Fruit fly (Drosophila melanogaster) whole organism, embryonic: ENCODE measurements around the gene CG32642.

Experiments
- ATbp ChIP-seq: fragments of 200-800 bp; sonication (Bioruptor generic); optimal IDR thresholded peaks from 2 replicates; lab custom pipeline; 2017; ENCODE audit warnings: missing biosample characterization, mild to moderate bottlenecking, missing genetic modification characterization, missing genetic modification reagents
- Adf1 ChIP-seq: fragments of 200-800 bp; sonication (Bioruptor generic); IDR thresholded peaks from 2 replicates; pipeline ENCODE4 v1.3.6; 2022; ENCODE audit warnings: missing biosample characterization, missing genetic modification characterization
- Atf3 ChIP-seq: fragments of 200-800 bp; sonication (Bioruptor generic); optimal IDR thresholded peaks from 3 replicates; lab custom pipeline; 2016; ENCODE audit warnings: missing biosample characterization, missing genetic modification characterization
- CG10565 ChIP-seq: fragments of 200-800 bp; sonication (Bioruptor generic); optimal IDR thresholded peaks from 3 replicates; lab custom pipeline; 2016; ENCODE audit warnings: missing biosample characterization, mild to moderate bottlenecking, missing genetic modification characterization
- CG10979 ChIP-seq: fragments of 200-800 bp; sonication (Bioruptor generic); optimal IDR thresholded peaks from 2 replicates; lab custom pipeline; 2018; ENCODE audit warnings: missing biosample characterization, mild to moderate bottlenecking, missing genetic modification characterization, moderate library complexity
- CG11695 ChIP-seq: fragments of 200-800 bp; sonication (Bioruptor generic); IDR thresholded peaks from 3 replicates; pipeline ENCODE4 v1.3.6; 2022; ENCODE audit warnings: missing biosample characterization, missing genetic modification characterization
- CG12769 ChIP-seq: fragments of 200-800 bp; sonication (Bioruptor generic); optimal IDR thresholded peaks from 2 replicates; lab custom pipeline; 2019; ENCODE audit warnings: missing biosample characterization, mild to moderate bottlenecking, missing genetic modification characterization, moderate library complexity
- CG15269 ChIP-seq: fragments of 200-800 bp; sonication (Bioruptor generic); optimal IDR thresholded peaks from 2 replicates; lab custom pipeline; 2018; ENCODE audit warnings: missing biosample characterization, mild to moderate bottlenecking, missing genetic modification characterization, moderate library complexity
- CG16779 ChIP-seq: fragments of 200-800 bp; sonication (Bioruptor generic); IDR thresholded peaks from 2 replicates; pipeline ENCODE4 v1.3.6; 2022; ENCODE audit warnings: missing biosample characterization, missing genetic modification characterization
- CG18619 ChIP-seq: fragments of 200-800 bp; sonication (Bioruptor generic); optimal IDR thresholded peaks from 3 replicates; lab custom pipeline; 2017; ENCODE audit warnings: missing biosample characterization, mild to moderate bottlenecking, missing genetic modification characterization
- CG2678 ChIP-seq: fragments of 200-800 bp; sonication (Bioruptor generic); optimal IDR thresholded peaks from 3 replicates; lab custom pipeline; 2019; ENCODE audit warnings: missing biosample characterization, mild to moderate bottlenecking, missing genetic modification characterization, moderate library complexity
- CG32772 ChIP-seq: fragments of 200-800 bp; sonication (Bioruptor generic); IDR thresholded peaks from 2 replicates; pipeline ENCODE4 v1.3.6; 2022; ENCODE audit warnings: missing biosample characterization, missing genetic modification characterization
- CG4617 ChIP-seq: fragments of 200-800 bp; sonication (Bioruptor generic); optimal IDR thresholded peaks from 3 replicates; lab custom pipeline; 2016; ENCODE audit warnings: missing biosample characterization, missing genetic modification characterization, borderline replicate concordance
- CG8290 ChIP-seq, 3 experiments: fragments of 200-800 bp; sonication (Bioruptor generic); optimal IDR thresholded peaks; 2 replicates each; lab custom pipeline; 2016 to 2019; ENCODE audit warnings: missing biosample characterization in 3 of 3, missing genetic modification characterization in 3 of 3, mild to moderate bottlenecking in 2 of 3, moderate library complexity in 1 of 3
- CG8765 ChIP-seq: fragments of 200-800 bp; sonication (Bioruptor generic); IDR thresholded peaks from 2 replicates; pipeline ENCODE4 v1.3.6; 2022; ENCODE audit warnings: missing biosample characterization, missing genetic modification characterization
- CTCF ChIP-seq: fragments of 200-800 bp; sonication (Bioruptor generic); optimal IDR thresholded peaks from 2 replicates; lab custom pipeline; 2017; ENCODE audit warnings: missing biosample characterization, mild to moderate bottlenecking, missing genetic modification characterization, moderate library complexity
- Camta ChIP-seq: fragments of 200-800 bp; sonication (Bioruptor generic); optimal IDR thresholded peaks from 2 replicates; lab custom pipeline; 2016; ENCODE audit warnings: missing biosample characterization, missing genetic modification characterization
- Doc2 ChIP-seq: fragments of 200-800 bp; sonication (Bioruptor generic); IDR thresholded peaks from 2 replicates; pipeline ENCODE4 v1.3.6; 2022; ENCODE audit warnings: missing biosample characterization, missing genetic modification characterization
- HLH4C ChIP-seq: fragments of 200-800 bp; sonication (Bioruptor generic); IDR thresholded peaks from 3 replicates; pipeline ENCODE4 v1.3.6; 2022; ENCODE audit warnings: missing biosample characterization, missing genetic modification characterization; ENCODE audit not compliant: partially characterized antibody
- Hey ChIP-seq: fragments of 200-800 bp; sonication (Bioruptor generic); optimal IDR thresholded peaks from 3 replicates; lab custom pipeline; 2018; ENCODE audit warnings: missing biosample characterization, mild to moderate bottlenecking, missing genetic modification characterization
- Hr51 ChIP-seq, 2 experiments: fragments of 200-800 bp; sonication (Bioruptor generic); optimal IDR thresholded peaks; 2 replicates in 1 of 2; 3 replicates in 1 of 2; lab custom pipeline; 2016 to 2018; ENCODE audit warnings: missing biosample characterization in 2 of 2, missing genetic modification characterization in 2 of 2, mild to moderate bottlenecking in 1 of 2, moderate library complexity in 1 of 2
- Kr ChIP-seq: fragments of 200-800 bp; sonication (Bioruptor generic); optimal IDR thresholded peaks from 2 replicates; lab custom pipeline; 2017; ENCODE audit warnings: missing biosample characterization, mild to moderate bottlenecking, missing genetic modification characterization
- Lpt ChIP-seq: fragments of >200 bp; optimal IDR thresholded peaks from 2 replicates; lab custom pipeline; 2018; ENCODE audit warnings: missing biosample characterization, missing genetic modification characterization
- Mes4 ChIP-seq: fragments of 200-800 bp; sonication (Bioruptor generic); optimal IDR thresholded peaks from 2 replicates; lab custom pipeline; 2016; ENCODE audit warnings: missing biosample characterization, missing genetic modification characterization
- NK7.1 ChIP-seq: fragments of 200-800 bp; sonication (Bioruptor generic); optimal IDR thresholded peaks from 3 replicates; lab custom pipeline; 2016; ENCODE audit warnings: missing biosample characterization, missing genetic modification characterization
- Xrp1 ChIP-seq: fragments of 200-800 bp; sonication (Bioruptor generic); IDR thresholded peaks from 2 replicates; pipeline ENCODE4 v1.3.6; 2022; ENCODE audit warnings: missing biosample characterization, missing genetic modification characterization
- amos ChIP-seq: fragments of 200-800 bp; sonication (Bioruptor generic); IDR thresholded peaks from 2 replicates; pipeline ENCODE4 v1.3.6; 2022; ENCODE audit warnings: missing biosample characterization, missing genetic modification characterization; ENCODE audit not compliant: partially characterized antibody
- croc ChIP-seq: fragments of 200-800 bp; sonication (Bioruptor generic); conservative IDR thresholded peaks from 3 replicates; pipeline ENCODE4 v1.3.6; 2022; ENCODE audit warnings: missing biosample characterization, missing genetic modification characterization
- cwo ChIP-seq: fragments of 200-800 bp; sonication (Bioruptor generic); optimal IDR thresholded peaks from 3 replicates; lab custom pipeline; 2017; ENCODE audit warnings: missing biosample characterization, missing genetic modification characterization, mild to moderate bottlenecking, moderate library complexity, missing genetic modification reagents
- grn ChIP-seq: fragments of 200-800 bp; sonication (Bioruptor generic); optimal IDR thresholded peaks from 3 replicates; lab custom pipeline; 2017; ENCODE audit warnings: missing biosample characterization, missing genetic modification characterization
- jigr1 ChIP-seq: fragments of 200-800 bp; sonication (Bioruptor generic); IDR thresholded peaks from 3 replicates; pipeline ENCODE4 v1.3.6; 2022; ENCODE audit warnings: missing biosample characterization, missing genetic modification characterization
- klu ChIP-seq: fragments of 200-800 bp; sonication (Bioruptor generic); IDR thresholded peaks from 2 replicates; pipeline ENCODE4 v1.3.6; 2022; ENCODE audit warnings: missing biosample characterization, missing genetic modification characterization
- lola ChIP-seq, 3 experiments: fragments of >200 bp in 2 of 3; fragments of 200-800 bp in 1 of 3; sonication (Bioruptor generic) in 1 of 3; optimal IDR thresholded peaks; 2 replicates each; lab custom pipeline; 2017 to 2019; ENCODE audit warnings: missing biosample characterization in 3 of 3, missing genetic modification characterization in 3 of 3, mild to moderate bottlenecking in 1 of 3, moderate library complexity in 1 of 3
- oc ChIP-seq: fragments of 200-800 bp; sonication (Bioruptor generic); optimal IDR thresholded peaks from 2 replicates; lab custom pipeline; 2018; ENCODE audit warnings: missing biosample characterization, mild to moderate bottlenecking, missing genetic modification characterization, moderate library complexity
- pan ChIP-seq, 4 experiments: fragments of >200 bp in 3 of 4; fragments of 200-800 bp in 1 of 4; sonication (Bioruptor generic) in 1 of 4; optimal IDR thresholded peaks in 3 of 4; IDR thresholded peaks in 1 of 4; 2 replicates each; pipeline versions ENCODE4 v1.3.6 to Lab custom; 2017 to 2022; ENCODE audit warnings: missing biosample characterization in 2 of 4, missing genetic modification characterization in 2 of 4, mixed read lengths in 1 of 4
- row ChIP-seq: fragments of 200-800 bp; sonication (Bioruptor generic); IDR thresholded peaks from 3 replicates; pipeline ENCODE4 v1.3.6; 2022; ENCODE audit warnings: missing biosample characterization, missing genetic modification characterization
- schlank ChIP-seq: fragments of 200-800 bp; sonication (Bioruptor generic); optimal IDR thresholded peaks from 2 replicates; lab custom pipeline; 2018; ENCODE audit warnings: missing biosample characterization, mild to moderate bottlenecking, missing genetic modification characterization
- trem ChIP-seq: fragments of 200-800 bp; optimal IDR thresholded peaks from 3 replicates; lab custom pipeline; 2019; ENCODE audit warnings: missing biosample characterization, mild to moderate bottlenecking, missing genetic modification characterization, moderate library complexity
- tx ChIP-seq: fragments of 200-800 bp; sonication (Bioruptor generic); optimal IDR thresholded peaks from 2 replicates; lab custom pipeline; 2016; ENCODE audit warnings: missing biosample characterization, missing genetic modification characterization

CG32642 gene

dm6 chrX:12913729-12914128, 45.3 kb upstream of the CG32642 start (continued):
- no peak for TF ChIP-seq Hr51 (GFP tag; optimal IDR thresholded peaks at IDR 0.05; lab: Kevin White, UChicago)
- TF ChIP-seq CG10979 (tag; lab: Kevin White, UChicago) = peak; percentile 19
- TF ChIP-seq Camta (GFP tag; lab: Kevin White, UChicago) = no peak
- no peak for TF ChIP-seq pan (optimal IDR thresholded peaks at IDR 0.05; lab: Kevin White, UChicago)
- no peak for TF ChIP-seq pan (GFP tag; optimal IDR thresholded peaks at IDR 0.05 in 1 of 2, IDR thresholded peaks at IDR 0.05 in 1 of 2)
- TF ChIP-seq oc = no peak
- TF ChIP-seq CG8765 = no peak
- TF ChIP-seq schlank = no peak
- no peak for TF ChIP-seq CG10565
- no peak for TF ChIP-seq Kr (GFP tag; lab: Kevin White, UChicago)
- no peak for TF ChIP-seq CG4617 (GFP tag; lab: Kevin White, UChicago)
- TF ChIP-seq CG15269 (tag; lab: Kevin White, UChicago) = peak; percentile 4
- TF ChIP-seq cwo = no peak
- TF ChIP-seq grn = no peak
- no peak for TF ChIP-seq Doc2
- 0 out of 3 replicates have a peak, but pooled peaks have one; percentile 25 for TF ChIP-seq row (GFP tag; lab: Robert Waterston, UW)
- 0 out of 2 replicates have a peak, but pooled peaks have one; percentile 12 for TF ChIP-seq Xrp1 (GFP tag; lab: Robert Waterston, UW)
- TF ChIP-seq CG2678 (tag; lab: Kevin White, UChicago) = peak; percentile 27
- TF ChIP-seq croc = no peak
- TF ChIP-seq CG18619 = no peak
- no peak for TF ChIP-seq Hey (tag; lab: Kevin White, UChicago)
- no peak for TF ChIP-seq trem (tag; lab: Kevin White, UChicago)
- TF ChIP-seq NK7.1 (GFP tag; lab: Kevin White, UChicago) = no peak
- no peak for TF ChIP-seq CG8290 (GFP tag; optimal IDR thresholded peaks at IDR 0.05; lab: Kevin White, UChicago)
- TF ChIP-seq CG8290 (tag; optimal IDR thresholded peaks at IDR 0.05; lab: Kevin White, UChicago) = no peak
- TF ChIP-seq CG32772 (GFP tag; lab: Robert Waterston, UW) = no peak
- no peak for TF ChIP-seq amos (GFP tag; lab: Robert Waterston, UW)
- no peak for TF ChIP-seq Mes4 (GFP tag; lab: Kevin White, UChicago)
- no peak for TF ChIP-seq Lpt (GFP tag; lab: Kevin White, UChicago)
- no peak for TF ChIP-seq HLH4C (GFP tag; lab: Robert Waterston, UW)
- TF ChIP-seq Atf3 (GFP tag; lab: Kevin White, UChicago) = no peak
- peak in 1 of 3 experiments; percentile 15 for TF ChIP-seq lola (GFP tag; optimal IDR thresholded peaks at IDR 0.05; lab: Kevin White, UChicago)
- no peak for TF ChIP-seq tx (GFP tag; lab: Kevin White, UChicago)
- no peak for TF ChIP-seq jigr1 (GFP tag; lab: Robert Waterston, UW)
- no peak for TF ChIP-seq CG11695 (GFP tag; lab: Robert Waterston, UW)
- TF ChIP-seq CG12769 = no peak
- TF ChIP-seq ATbp = no peak
- TF ChIP-seq, all 482 proteins: peak for 33

- TF ChIP-seq CG16779 (peak; percentile 12; the same call in 1 of the 2 replicates), klu (no peak), CTCF (GFP tag; lab: Kevin White, UChicago) (no peak), Adf1 (GFP tag; lab: Robert Waterston, UW) (peak; percentile 54; the same call in 1 of the 2 replicates)
- TF ChIP-seq, all 482 proteins: peak for 2
These were observed 41.8 kb upstream of the CG32642 start, which contains the start of gene fne for dm6 chrX:12917177-12917576. fne (plus strand) TSS chrX:12917477.
